Fruit fly (Drosophila melanogaster) whole organism, embryonic: ENCODE measurements around the gene CG11342.
A peak's percentile ranks its signal among the peaks of the same experiment; 100 is the strongest.

Experiments used
- C15 ChIP-seq: fragments of 200-800 bp; sonication (Bioruptor generic); IDR thresholded peaks from 3 replicates; pipeline ENCODE4 v1.3.6; 2022; ENCODE audit warnings: missing biosample characterization, missing genetic modification characterization
- CG11247 ChIP-seq: fragments of 200-800 bp; sonication (Bioruptor generic); IDR thresholded peaks from 2 replicates; pipeline ENCODE4 v1.3.6; 2022; ENCODE audit warnings: missing biosample characterization, missing genetic modification characterization
- CG13424 ChIP-seq: fragments of 200-800 bp; sonication (Bioruptor generic); optimal IDR thresholded peaks from 2 replicates; lab custom pipeline; 2019; ENCODE audit warnings: missing biosample characterization, mild to moderate bottlenecking, missing genetic modification characterization, moderate library complexity
- CG17802 ChIP-seq: fragments of 200-800 bp; sonication (Bioruptor generic); optimal IDR thresholded peaks from 2 replicates; lab custom pipeline; 2018; ENCODE audit warnings: missing biosample characterization, mild to moderate bottlenecking, missing genetic modification characterization, moderate library complexity
- CG42726 ChIP-seq: fragments of 200-800 bp; sonication (Bioruptor generic); IDR thresholded peaks from 2 replicates; pipeline ENCODE4 v1.3.6; 2022; ENCODE audit warnings: missing biosample characterization, missing genetic modification characterization; ENCODE audit not compliant: partially characterized antibody
- CG6854 ChIP-seq: fragments of 200-800 bp; sonication (Bioruptor generic); optimal IDR thresholded peaks from 3 replicates; lab custom pipeline; 2017; ENCODE audit warnings: missing biosample characterization, mild to moderate bottlenecking, missing genetic modification characterization
- Stat92E ChIP-seq, 3 experiments: fragments of >200 bp in 2 of 3; fragments of 200-800 bp in 1 of 3; sonication (Bioruptor generic) in 1 of 3; optimal IDR thresholded peaks; 2 replicates each; lab custom pipeline; 2017 to 2019; ENCODE audit warnings: missing biosample characterization in 3 of 3, missing genetic modification characterization in 3 of 3, mild to moderate bottlenecking in 1 of 3, moderate library complexity in 1 of 3
- aop ChIP-seq: fragments of 200-800 bp; sonication (Bioruptor generic); IDR thresholded peaks from 2 replicates; pipeline ENCODE4 v1.3.6; 2022; ENCODE audit warnings: missing biosample characterization, missing genetic modification characterization
- gsb-n ChIP-seq: fragments of 200-800 bp; sonication (Bioruptor generic); optimal IDR thresholded peaks from 3 replicates; lab custom pipeline; 2018; ENCODE audit warnings: missing biosample characterization, mild to moderate bottlenecking, missing genetic modification characterization
- unc-4 ChIP-seq: fragments of 200-800 bp; sonication (Bioruptor generic); IDR thresholded peaks from 2 replicates; pipeline ENCODE4 v1.3.6; 2022; ENCODE audit warnings: missing biosample characterization, missing genetic modification characterization; ENCODE audit not compliant: partially characterized antibody

DNA sequence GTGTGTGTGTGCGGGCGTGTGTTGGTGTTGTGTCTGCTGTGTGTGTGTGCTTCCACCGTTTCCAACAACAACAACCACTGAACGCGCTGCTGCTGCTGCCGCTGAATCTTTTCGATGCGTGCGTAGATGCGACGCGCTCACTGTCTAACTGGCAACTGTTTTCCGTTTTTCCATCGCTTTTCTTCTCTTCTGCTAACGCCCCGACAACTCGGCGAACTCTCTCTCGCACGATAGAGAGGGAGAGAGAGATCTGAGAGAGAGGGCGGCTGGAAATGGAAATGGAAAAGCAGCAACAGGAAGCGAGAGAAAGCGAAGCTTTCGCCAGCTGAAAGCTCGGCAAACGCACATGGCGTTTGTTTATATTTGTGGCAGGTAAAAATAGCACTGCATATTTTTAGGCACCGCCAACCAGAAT, 13.0 kb upstream of the CG11342 start, which contains the start of gene DopEcR:
- no peak for TF ChIP-seq gsb-n (tag; lab: Kevin White, UChicago)
- TF ChIP-seq CG11247 = no peak
- no peak for TF ChIP-seq CG42726
- TF ChIP-seq CG13424 (tag; lab: Kevin White, UChicago) = no peak
- TF ChIP-seq aop (GFP tag; lab: Robert Waterston, UW) = no peak
- TF ChIP-seq Stat92E (GFP tag; optimal IDR thresholded peaks at IDR 0.05; lab: Kevin White, UChicago) = peak in 1 of 3 experiments; percentile 49
- no peak for TF ChIP-seq CG17802
- no peak for TF ChIP-seq unc-4 (GFP tag; lab: Robert Waterston, UW)
- TF ChIP-seq C15 = no peak
- TF ChIP-seq CG6854 = peak; percentile 32
